Worm (Caenorhabditis elegans): ENCODE measurements around the gene C31B8.7.

The C31B8.7 gene

DNA sequence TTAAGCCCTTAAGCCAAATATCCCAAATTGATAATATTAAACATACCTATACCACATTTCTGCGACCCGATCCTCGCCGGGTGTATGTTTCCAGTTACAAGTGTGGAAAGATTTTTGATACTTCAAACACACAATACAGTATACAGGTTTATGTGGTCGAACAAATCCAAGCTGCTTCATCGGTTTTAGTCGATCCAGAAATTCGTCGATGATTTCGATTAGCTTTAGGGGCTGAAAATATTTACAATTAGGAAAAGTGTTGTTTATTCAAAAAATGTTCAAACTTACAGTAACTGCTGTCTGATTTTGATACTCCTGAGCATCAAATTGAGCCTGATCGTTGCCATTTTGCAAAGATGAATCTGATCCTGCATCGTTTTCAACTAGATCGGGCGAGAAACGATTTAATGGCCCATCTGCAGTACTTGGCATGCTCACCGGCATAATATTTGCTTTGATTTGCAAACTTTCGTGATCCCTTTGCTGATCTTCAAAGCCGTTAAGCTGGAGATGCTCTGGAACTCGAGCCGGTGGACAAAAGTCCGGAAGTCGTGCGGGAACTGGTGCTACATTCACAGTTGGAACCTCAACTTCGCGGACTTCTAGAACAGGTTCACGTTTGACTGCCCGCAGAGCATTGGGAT, 26.8 kb downstream of the C31B8.7 start:
- no peak for TF ChIP-seq tab-1 (GFP tag; IDR thresholded peaks at IDR 0.05)
- no peak for TF ChIP-seq T22C8.4 (GFP tag; IDR thresholded peaks at IDR 0.05)
- no peak for TF ChIP-seq klf-2 (GFP tag; conservative IDR thresholded peaks at IDR 0.05)
- TF ChIP-seq cog-1 (tag; optimal IDR thresholded peaks at IDR 0.05), result no peak
- no peak for TF ChIP-seq ztf-29 (GFP tag; IDR thresholded peaks at IDR 0.05)
- no peak for TF ChIP-seq flt-1 (GFP tag; IDR thresholded peaks at IDR 0.05)
- no peak for TF ChIP-seq ztf-23 (GFP tag; IDR thresholded peaks at IDR 0.05)
- TF ChIP-seq med-1 (GFP tag; optimal IDR thresholded peaks at IDR 0.05; ENCODE audit: insufficient read depth), result no peak

DNA sequence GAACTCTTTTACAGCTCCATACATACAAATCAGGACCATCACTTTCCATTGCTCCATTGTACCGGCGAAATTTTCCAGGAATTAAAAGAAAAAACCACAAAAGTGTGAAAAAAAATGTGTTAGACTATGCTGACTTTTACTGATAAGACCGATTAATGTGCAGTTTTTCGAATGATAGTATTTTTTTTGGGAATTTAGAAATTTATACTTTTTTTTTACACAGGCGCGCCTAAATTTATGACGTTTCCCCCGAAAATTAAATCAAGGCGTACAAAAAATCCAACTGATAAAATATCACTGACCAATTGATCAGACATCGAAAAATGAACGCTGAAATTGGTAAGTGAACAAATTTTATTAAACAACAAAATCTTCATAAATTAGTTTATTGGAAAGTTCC, 27.7 kb downstream of the C31B8.7 start, which contains the start of gene folt-2:
folt-2 (minus strand) TSS at position 179 of the 400 bp plus-strand sequence.
- TF ChIP-seq flt-1 (GFP tag; IDR thresholded peaks at IDR 0.05) (no peak), ztf-29 (GFP tag; IDR thresholded peaks at IDR 0.05) (no peak), med-1 (GFP tag; optimal IDR thresholded peaks at IDR 0.05; ENCODE audit: insufficient read depth) (no peak), klf-2 (GFP tag; conservative IDR thresholded peaks at IDR 0.05) (no peak)

DNA sequence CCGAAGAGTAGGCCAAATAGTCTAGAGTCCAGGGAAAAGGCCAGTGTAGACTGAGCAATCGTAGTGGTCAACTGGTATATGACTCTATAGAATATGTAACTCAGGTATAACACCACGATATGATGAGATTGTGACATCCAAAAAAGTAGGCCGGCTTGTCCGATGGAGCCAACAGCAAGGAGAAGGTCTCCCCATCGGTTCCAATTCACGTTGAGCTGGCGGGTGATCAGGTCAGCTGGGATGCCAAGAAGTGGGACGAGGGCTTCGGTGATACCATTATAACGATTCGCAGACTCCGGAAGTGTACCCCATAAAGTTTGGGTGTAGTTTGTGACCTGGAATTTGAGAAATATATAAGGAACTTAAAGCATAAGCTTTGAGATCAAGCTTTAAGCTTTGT, 30.2 kb downstream of the C31B8.7 start:
- no peak for TF ChIP-seq ztf-29 (GFP tag; IDR thresholded peaks at IDR 0.05)
- no peak for TF ChIP-seq ref-1 (GFP tag; conservative IDR thresholded peaks at IDR 0.05)
- TF ChIP-seq flt-1 (GFP tag; IDR thresholded peaks at IDR 0.05), result no peak
- TF ChIP-seq med-1 (GFP tag; optimal IDR thresholded peaks at IDR 0.05; ENCODE audit: insufficient read depth), result no peak
- no peak for TF ChIP-seq klf-2 (GFP tag; conservative IDR thresholded peaks at IDR 0.05)

DNA sequence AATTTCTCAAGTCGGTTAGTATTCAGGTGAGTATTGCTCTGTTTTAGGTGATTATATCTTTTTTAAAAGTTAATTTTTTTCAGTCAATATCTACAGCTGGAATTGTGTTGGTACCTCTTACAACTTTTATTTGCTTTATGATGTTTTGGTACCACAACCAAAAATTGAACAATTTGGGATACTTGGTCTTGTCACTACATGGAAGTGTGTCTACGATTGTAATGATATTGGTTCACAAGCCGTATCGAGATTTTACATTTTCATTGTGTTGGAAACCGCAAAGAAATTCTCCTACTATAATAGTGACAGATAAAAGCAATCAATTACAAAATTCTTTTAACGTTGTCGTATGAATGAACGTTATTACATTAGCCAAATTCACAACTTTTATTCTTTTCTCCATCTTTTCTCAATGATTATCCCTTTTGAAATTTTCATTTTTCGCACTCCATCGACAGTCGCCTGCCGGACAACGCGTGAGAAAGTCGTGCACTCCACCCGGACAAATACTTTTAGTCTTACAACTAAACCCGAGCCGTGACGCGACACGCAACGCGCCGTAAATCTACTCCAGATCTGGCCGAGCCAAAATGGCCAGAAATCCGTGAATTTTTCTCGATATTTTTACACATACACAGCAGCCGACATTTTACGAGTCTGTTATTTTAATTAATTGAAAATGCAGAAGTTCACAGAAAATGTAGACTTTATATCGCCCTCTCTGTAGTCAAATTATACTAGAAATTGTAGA, 31.2 kb downstream of the C31B8.7 start:
- TF ChIP-seq ztf-23 (GFP tag; IDR thresholded peaks at IDR 0.05) (no peak), ref-1 (GFP tag; conservative IDR thresholded peaks at IDR 0.05) (no peak), ztf-29 (GFP tag; IDR thresholded peaks at IDR 0.05) (no peak), flt-1 (GFP tag; IDR thresholded peaks at IDR 0.05) (no peak), tab-1 (GFP tag; IDR thresholded peaks at IDR 0.05) (no peak)

DNA sequence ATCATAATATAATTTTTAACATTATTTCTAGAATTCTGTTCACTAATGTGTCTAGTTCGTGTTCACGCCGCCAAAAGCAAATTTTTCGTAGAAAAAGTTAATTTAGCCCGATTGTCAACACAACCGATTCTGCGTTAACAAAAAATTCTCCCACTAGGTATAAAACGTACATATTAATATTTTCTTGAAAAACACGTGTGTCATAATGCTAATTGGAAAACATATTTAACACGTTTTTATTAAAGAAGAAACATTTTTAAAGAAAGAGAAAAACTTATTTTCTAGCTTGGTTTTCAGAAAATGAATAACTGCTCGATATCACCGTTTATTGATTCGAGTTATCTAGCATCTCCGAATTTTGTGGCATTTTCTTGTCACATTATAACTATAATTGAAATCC, 33.0 kb downstream of the C31B8.7 start, which contains the start of gene srh-243:
srh-243 (plus strand) TSS at position 301 of the 400 bp plus-strand sequence.
- TF ChIP-seq klf-2 (GFP tag; conservative IDR thresholded peaks at IDR 0.05), result no peak
- no peak for TF ChIP-seq ztf-23 (GFP tag; IDR thresholded peaks at IDR 0.05)
- TF ChIP-seq tab-1 (GFP tag; IDR thresholded peaks at IDR 0.05), result no peak
- no peak for TF ChIP-seq flt-1 (GFP tag; IDR thresholded peaks at IDR 0.05)
- TF ChIP-seq ztf-29 (GFP tag; IDR thresholded peaks at IDR 0.05), result no peak
- TF ChIP-seq cog-1 (tag; optimal IDR thresholded peaks at IDR 0.05), result no peak
- no peak for TF ChIP-seq med-1 (GFP tag; optimal IDR thresholded peaks at IDR 0.05; ENCODE audit: insufficient read depth)
- TF ChIP-seq T22C8.4 (GFP tag; IDR thresholded peaks at IDR 0.05), result no peak
- TF ChIP-seq ref-1 (GFP tag; conservative IDR thresholded peaks at IDR 0.05), result no peak

DNA sequence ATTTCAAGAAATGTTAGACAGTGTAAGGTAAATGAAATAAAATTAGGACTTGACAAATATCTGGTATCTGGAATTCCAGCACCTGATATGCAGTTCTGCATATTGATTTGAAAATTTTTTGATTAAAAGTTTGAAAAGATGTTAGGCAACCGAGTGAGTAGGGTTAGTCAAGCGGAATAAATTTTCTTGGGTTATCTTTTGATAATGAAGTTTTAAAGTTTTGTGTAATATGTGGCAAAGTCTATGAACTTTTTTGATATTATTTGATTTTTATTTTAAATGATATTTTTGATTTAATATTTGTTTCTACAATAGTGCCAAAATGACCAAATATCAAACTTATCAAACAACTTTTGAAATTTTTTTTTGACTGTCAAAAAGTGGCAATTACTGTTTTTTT, 33.6 kb downstream of the C31B8.7 start, which contains the start of gene srh-241:
srh-241 (minus strand) TSS at position 101 of the 400 bp plus-strand sequence.
- TF ChIP-seq ztf-29 (GFP tag; IDR thresholded peaks at IDR 0.05), result no peak
- TF ChIP-seq T22C8.4 (GFP tag; IDR thresholded peaks at IDR 0.05), result no peak
- no peak for TF ChIP-seq cog-1 (tag; optimal IDR thresholded peaks at IDR 0.05)
- no peak for TF ChIP-seq flt-1 (GFP tag; IDR thresholded peaks at IDR 0.05)
- no peak for TF ChIP-seq ztf-23 (GFP tag; IDR thresholded peaks at IDR 0.05)
- no peak for TF ChIP-seq med-1 (GFP tag; optimal IDR thresholded peaks at IDR 0.05; ENCODE audit: insufficient read depth)
- TF ChIP-seq klf-2 (GFP tag; conservative IDR thresholded peaks at IDR 0.05), result no peak
- no peak for TF ChIP-seq ref-1 (GFP tag; conservative IDR thresholded peaks at IDR 0.05)
- TF ChIP-seq tab-1 (GFP tag; IDR thresholded peaks at IDR 0.05), result no peak

DNA sequence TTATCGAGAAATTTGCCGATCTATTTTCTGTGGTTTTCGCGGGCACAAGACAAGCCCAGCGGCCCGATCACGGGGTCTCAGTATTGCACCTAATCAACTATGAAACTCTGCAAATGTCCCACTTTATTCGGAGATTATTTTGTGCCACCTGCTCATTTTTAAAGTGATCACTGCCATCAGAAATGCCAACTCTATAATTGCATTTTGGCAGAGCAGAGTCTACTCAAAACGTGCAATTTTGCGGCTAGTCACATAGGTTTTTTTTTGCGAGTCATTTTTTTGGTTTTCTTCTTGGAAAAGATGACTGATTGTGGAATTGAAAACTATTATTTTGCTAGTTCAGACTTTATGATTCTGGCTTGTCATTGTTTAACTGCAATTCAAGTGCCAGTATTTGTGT, 38.2 kb downstream of the C31B8.7 start, which contains the start of gene srh-240:
srh-240 (plus strand) TSS at position 301 of the 400 bp plus-strand sequence.
- TF ChIP-seq ref-1 (GFP tag; conservative IDR thresholded peaks at IDR 0.05) (no peak), flt-1 (GFP tag; IDR thresholded peaks at IDR 0.05) (no peak), ztf-23 (GFP tag; IDR thresholded peaks at IDR 0.05) (no peak), med-1 (GFP tag; optimal IDR thresholded peaks at IDR 0.05; ENCODE audit: insufficient read depth) (no peak)

DNA sequence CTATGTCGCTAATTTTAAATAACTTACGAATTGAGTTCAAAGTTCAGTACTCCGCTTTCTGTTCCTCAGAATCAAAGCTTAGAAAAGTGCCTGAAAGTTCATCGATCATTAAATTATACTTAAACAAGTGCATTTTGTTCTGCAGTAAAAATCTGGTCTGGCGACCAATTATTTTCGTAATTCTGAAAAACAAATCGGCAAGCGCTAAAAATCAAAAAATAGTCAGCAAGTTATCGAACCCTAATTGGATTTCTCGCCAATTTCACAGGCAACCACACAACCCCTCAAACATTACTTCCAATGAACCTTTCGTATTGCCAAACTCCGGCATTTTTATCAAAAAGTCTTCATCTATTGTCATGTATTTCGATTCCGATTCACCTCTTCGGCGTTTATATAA, 40.1 kb downstream of the C31B8.7 start, which contains the start of gene srh-272:
srh-272 (plus strand) TSS at position 301 of the 400 bp plus-strand sequence.
- TF ChIP-seq flt-1 (GFP tag; IDR thresholded peaks at IDR 0.05) (no peak), ref-1 (GFP tag; conservative IDR thresholded peaks at IDR 0.05) (no peak), ztf-23 (GFP tag; IDR thresholded peaks at IDR 0.05) (no peak), ztf-29 (GFP tag; IDR thresholded peaks at IDR 0.05) (no peak), klf-2 (GFP tag; conservative IDR thresholded peaks at IDR 0.05) (no peak), med-1 (GFP tag; optimal IDR thresholded peaks at IDR 0.05; ENCODE audit: insufficient read depth) (no peak), tab-1 (GFP tag; IDR thresholded peaks at IDR 0.05) (no peak), T22C8.4 (GFP tag; IDR thresholded peaks at IDR 0.05) (no peak), cog-1 (tag; optimal IDR thresholded peaks at IDR 0.05) (no peak)

DNA sequence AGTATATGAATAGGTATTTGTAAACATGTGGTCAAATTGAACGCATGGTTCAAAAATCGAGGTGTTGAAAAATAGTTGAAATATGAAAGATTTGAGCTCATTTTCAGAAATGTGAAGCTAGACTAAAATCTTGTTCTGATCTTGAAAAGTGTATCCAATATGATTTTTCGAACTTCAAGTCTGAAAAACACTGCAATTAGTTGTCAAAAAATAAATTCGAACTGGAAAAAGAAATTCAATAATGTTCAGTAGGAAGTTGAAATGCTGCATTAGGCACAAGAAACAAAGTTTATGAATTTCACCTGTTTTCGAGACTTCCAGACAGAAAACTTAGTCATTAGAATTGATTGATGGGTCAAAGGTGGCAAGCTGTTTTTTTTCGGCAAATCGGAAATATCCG, 41.6 kb downstream of the C31B8.7 start, which contains the start of gene srh-270:
srh-270 (minus strand) TSS at position 101 of the 400 bp plus-strand sequence.
- TF ChIP-seq cog-1 (tag; optimal IDR thresholded peaks at IDR 0.05) (no peak), klf-2 (GFP tag; conservative IDR thresholded peaks at IDR 0.05) (no peak), ztf-23 (GFP tag; IDR thresholded peaks at IDR 0.05) (no peak), ref-1 (GFP tag; conservative IDR thresholded peaks at IDR 0.05) (no peak), ztf-29 (GFP tag; IDR thresholded peaks at IDR 0.05) (no peak)

DNA sequence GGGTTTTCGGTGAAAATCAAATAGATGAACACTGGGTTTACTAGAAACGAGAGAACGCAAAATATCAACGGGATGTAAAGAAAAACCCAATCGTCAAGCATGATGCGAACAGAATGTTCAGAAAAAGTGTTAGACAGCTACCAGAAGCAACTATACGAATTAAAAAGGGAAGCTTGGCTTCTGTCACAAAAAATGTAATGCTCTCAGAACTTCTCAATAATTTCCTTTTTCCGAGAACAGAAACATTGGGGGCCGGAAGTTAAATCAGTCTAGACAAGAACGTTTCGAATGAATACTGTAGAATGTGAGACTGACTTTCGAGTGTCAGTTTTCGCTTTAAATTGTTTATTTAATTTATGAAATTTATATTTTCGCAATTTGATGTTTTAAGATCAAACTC, 43.4 kb downstream of the C31B8.7 start, which contains the start of gene srj-54:
srj-54 (minus strand) TSS at position 101 of the 400 bp plus-strand sequence.
- no peak for TF ChIP-seq flt-1 (GFP tag; IDR thresholded peaks at IDR 0.05)
- TF ChIP-seq klf-2 (GFP tag; conservative IDR thresholded peaks at IDR 0.05), result no peak
- TF ChIP-seq cog-1 (tag; optimal IDR thresholded peaks at IDR 0.05), result no peak
- no peak for TF ChIP-seq med-1 (GFP tag; optimal IDR thresholded peaks at IDR 0.05; ENCODE audit: insufficient read depth)
- TF ChIP-seq tab-1 (GFP tag; IDR thresholded peaks at IDR 0.05), result no peak
- TF ChIP-seq ref-1 (GFP tag; conservative IDR thresholded peaks at IDR 0.05), result no peak
- TF ChIP-seq ztf-23 (GFP tag; IDR thresholded peaks at IDR 0.05), result no peak
- TF ChIP-seq ztf-29 (GFP tag; IDR thresholded peaks at IDR 0.05), result no peak
- no peak for TF ChIP-seq T22C8.4 (GFP tag; IDR thresholded peaks at IDR 0.05)

All from whole organism, midembryonic.